Fruit fly (Drosophila melanogaster) whole organism, prepupa: ENCODE results near the gene TfIIEalpha.

ENCODE experiments used
- CG10631 ChIP-seq: fragments of 200-800 bp; sonication (Bioruptor generic); optimal IDR thresholded peaks from 2 replicates; lab custom pipeline; 2016; ENCODE audit warnings: missing biosample characterization, missing genetic modification characterization
- CG10669 ChIP-seq: fragments of 200-800 bp; sonication (Bioruptor generic); optimal IDR thresholded peaks from 3 replicates; lab custom pipeline; 2018; ENCODE audit warnings: missing biosample characterization, mild to moderate bottlenecking, missing genetic modification characterization, moderate library complexity
- CG11294 ChIP-seq: fragments of 200-800 bp; sonication (Bioruptor generic); IDR thresholded peaks from 2 replicates; pipeline ENCODE4 v1.3.6; 2022; ENCODE audit warnings: missing biosample characterization, missing genetic modification characterization
- CG11762 ChIP-seq: fragments of 200-800 bp; sonication (Bioruptor generic); optimal IDR thresholded peaks from 3 replicates; lab custom pipeline; 2016; ENCODE audit warnings: missing biosample characterization, missing genetic modification characterization; ENCODE audit not compliant: insufficient read depth
- CG11902 ChIP-seq: fragments of 200-800 bp; sonication (Bioruptor generic); optimal IDR thresholded peaks from 3 replicates; lab custom pipeline; 2016; ENCODE audit warnings: missing biosample characterization, missing genetic modification characterization
- CG15336 ChIP-seq: fragments of 200-800 bp; sonication (Bioruptor generic); IDR thresholded peaks from 2 replicates; pipeline ENCODE4 v1.3.6; 2022; ENCODE audit warnings: missing biosample characterization, missing genetic modification characterization
- CG1621 ChIP-seq: fragments of 200-800 bp; sonication (Bioruptor generic); optimal IDR thresholded peaks from 3 replicates; lab custom pipeline; 2018; ENCODE audit warnings: missing biosample characterization, mild to moderate bottlenecking, missing genetic modification characterization
- CG16779 ChIP-seq: fragments of 200-800 bp; sonication (Bioruptor generic); optimal IDR thresholded peaks from 3 replicates; lab custom pipeline; 2017; ENCODE audit warnings: missing biosample characterization, mild to moderate bottlenecking, missing genetic modification characterization
- CG3032 ChIP-seq: fragments of 200-800 bp; optimal IDR thresholded peaks from 2 replicates; lab custom pipeline; 2019; ENCODE audit warnings: missing biosample characterization, mild to moderate bottlenecking, missing genetic modification characterization, moderate library complexity
- CG34406 ChIP-seq: fragments of 200-800 bp; sonication (Bioruptor generic); optimal IDR thresholded peaks from 3 replicates; lab custom pipeline; 2016; ENCODE audit warnings: missing biosample characterization, missing genetic modification characterization
- CG3919 ChIP-seq: fragments of 200-800 bp; sonication (Bioruptor generic); optimal IDR thresholded peaks from 3 replicates; lab custom pipeline; 2016; ENCODE audit warnings: missing biosample characterization, missing genetic modification characterization
- CG6163 ChIP-seq: fragments of 200-800 bp; sonication (Bioruptor generic); IDR thresholded peaks from 3 replicates; pipeline ENCODE4 v1.3.6; 2022; ENCODE audit warnings: missing biosample characterization, missing genetic modification characterization
- CG6276 ChIP-seq: fragments of 200-800 bp; sonication (Bioruptor generic); optimal IDR thresholded peaks from 2 replicates; lab custom pipeline; 2017; ENCODE audit warnings: missing biosample characterization, mild to moderate bottlenecking, missing genetic modification characterization
- CG6792 ChIP-seq: fragments of 200-800 bp; sonication (Bioruptor generic); optimal IDR thresholded peaks from 3 replicates; lab custom pipeline; 2016; ENCODE audit warnings: missing biosample characterization, missing genetic modification characterization
- CG7368 ChIP-seq: fragments of 200-800 bp; sonication (Bioruptor generic); optimal IDR thresholded peaks from 3 replicates; lab custom pipeline; 2016; ENCODE audit warnings: missing biosample characterization, missing genetic modification characterization
- CG8119 ChIP-seq: fragments of 200-800 bp; sonication (Bioruptor generic); IDR thresholded peaks from 3 replicates; pipeline ENCODE4 v1.3.6; 2022; ENCODE audit warnings: missing biosample characterization, missing genetic modification characterization
- CG8632 ChIP-seq: fragments of 200-800 bp; sonication (Bioruptor generic); optimal IDR thresholded peaks from 3 replicates; lab custom pipeline; 2016; ENCODE audit warnings: missing biosample characterization, missing genetic modification characterization
- Eip75B ChIP-seq: fragments of 200-800 bp; sonication (Bioruptor generic); optimal IDR thresholded peaks from 3 replicates; lab custom pipeline; 2016; ENCODE audit warnings: missing biosample characterization, missing genetic modification characterization
- Eip78C ChIP-seq: fragments of 200-800 bp; sonication (Bioruptor generic); peaks from one replicate; lab custom pipeline; 2016; ENCODE audit warnings: missing biosample characterization, missing genetic modification characterization
- Eip93F ChIP-seq: fragments of 200-800 bp; sonication (Bioruptor generic); optimal IDR thresholded peaks from 2 replicates; lab custom pipeline; 2016; ENCODE audit warnings: missing biosample characterization, mild to moderate bottlenecking, missing genetic modification characterization
- Ets21C ChIP-seq: fragments of 200-800 bp; sonication (Bioruptor generic); optimal IDR thresholded peaks from 3 replicates; lab custom pipeline; 2016; ENCODE audit warnings: missing biosample characterization, missing genetic modification characterization
- Ets96B ChIP-seq: fragments of 200-800 bp; optimal IDR thresholded peaks from 2 replicates; lab custom pipeline; 2019; ENCODE audit warnings: missing biosample characterization, mild to moderate bottlenecking, missing genetic modification characterization, moderate library complexity
- Gug ChIP-seq: fragments of 200-800 bp; sonication (Bioruptor generic); IDR thresholded peaks from 2 replicates; pipeline ENCODE4 v1.3.6; 2022; ENCODE audit warnings: missing biosample characterization, missing genetic modification characterization
- Hr39 ChIP-seq: fragments of 200-800 bp; sonication (Bioruptor generic); optimal IDR thresholded peaks from 2 replicates; lab custom pipeline; 2016; ENCODE audit warnings: missing biosample characterization, missing genetic modification characterization
- Hr4 ChIP-seq: fragments of 200-800 bp; sonication (Bioruptor generic); optimal IDR thresholded peaks from 3 replicates; lab custom pipeline; 2016; ENCODE audit warnings: missing biosample characterization, missing genetic modification characterization
- Lpt ChIP-seq: fragments of 200-800 bp; sonication (Bioruptor generic); optimal IDR thresholded peaks from 3 replicates; lab custom pipeline; 2016; ENCODE audit warnings: missing biosample characterization, missing genetic modification characterization
- Met ChIP-seq: fragments of 200-800 bp; sonication (Bioruptor generic); optimal IDR thresholded peaks from 3 replicates; lab custom pipeline; 2016; ENCODE audit warnings: missing biosample characterization, missing genetic modification characterization
- OdsH ChIP-seq: fragments of 200-800 bp; sonication (Bioruptor generic); optimal IDR thresholded peaks from 3 replicates; lab custom pipeline; 2016; ENCODE audit warnings: missing biosample characterization, missing genetic modification characterization
- Smox ChIP-seq: fragments of 200-800 bp; sonication (Bioruptor generic); optimal IDR thresholded peaks from 3 replicates; lab custom pipeline; 2016; ENCODE audit warnings: missing biosample characterization, missing genetic modification characterization
- Sox102F ChIP-seq: fragments of 200-800 bp; sonication (Bioruptor generic); optimal IDR thresholded peaks from 2 replicates; lab custom pipeline; 2016; ENCODE audit warnings: missing biosample characterization, mild to moderate bottlenecking, missing genetic modification characterization
- Sox14 ChIP-seq: fragments of 200-800 bp; sonication (Bioruptor generic); optimal IDR thresholded peaks from 3 replicates; lab custom pipeline; 2016; ENCODE audit warnings: missing biosample characterization, missing genetic modification characterization
- cyc ChIP-seq: fragments of 200-800 bp; sonication (Bioruptor generic); optimal IDR thresholded peaks from 3 replicates; lab custom pipeline; 2016; ENCODE audit warnings: missing biosample characterization, missing genetic modification characterization
- dac ChIP-seq: fragments of 200-800 bp; sonication (Bioruptor generic); optimal IDR thresholded peaks from 2 replicates; lab custom pipeline; 2017; ENCODE audit warnings: missing biosample characterization, mild to moderate bottlenecking, missing genetic modification characterization
- dsx ChIP-seq: fragments of 200-800 bp; optimal IDR thresholded peaks from 3 replicates; lab custom pipeline; 2019; ENCODE audit warnings: missing biosample characterization, mild to moderate bottlenecking, missing genetic modification characterization, moderate library complexity; ENCODE audit not compliant: poor library complexity, severe bottlenecking
- eg ChIP-seq: fragments of 200-800 bp; sonication (Bioruptor generic); IDR thresholded peaks from 3 replicates; pipeline ENCODE4 v1.3.6; 2022; ENCODE audit warnings: missing biosample characterization, missing genetic modification characterization
- esn ChIP-seq: fragments of 200-800 bp; sonication (Bioruptor generic); optimal IDR thresholded peaks from 2 replicates; lab custom pipeline; 2016; ENCODE audit warnings: missing biosample characterization, mild to moderate bottlenecking, missing genetic modification characterization, moderate library complexity
- fd59A ChIP-seq: fragments of 200-800 bp; sonication (Bioruptor generic); optimal IDR thresholded peaks from 2 replicates; lab custom pipeline; 2017; ENCODE audit warnings: missing biosample characterization, mild to moderate bottlenecking, missing genetic modification characterization, missing genetic modification reagents
- fkh ChIP-seq: fragments of 200-800 bp; sonication (Bioruptor generic); optimal IDR thresholded peaks from 3 replicates; lab custom pipeline; 2017; ENCODE audit warnings: missing biosample characterization, mild to moderate bottlenecking, missing genetic modification characterization, moderate library complexity
- lz ChIP-seq: fragments of 200-800 bp; sonication (Bioruptor generic); optimal IDR thresholded peaks from 3 replicates; lab custom pipeline; 2016; ENCODE audit warnings: missing biosample characterization, missing genetic modification characterization
- net ChIP-seq: fragments of 200-800 bp; sonication (Bioruptor generic); optimal IDR thresholded peaks from 3 replicates; lab custom pipeline; 2016; ENCODE audit warnings: missing biosample characterization, missing genetic modification characterization
- pdm3 ChIP-seq: fragments of 200-800 bp; sonication (Bioruptor generic); optimal IDR thresholded peaks from 3 replicates; lab custom pipeline; 2016; ENCODE audit warnings: missing biosample characterization, missing genetic modification characterization
- spab ChIP-seq: fragments of 200-800 bp; sonication (Bioruptor generic); optimal IDR thresholded peaks from 2 replicates; lab custom pipeline; 2017; ENCODE audit warnings: missing biosample characterization, mild to moderate bottlenecking, missing genetic modification characterization, missing genetic modification reagents
- ss ChIP-seq, 2 experiments: fragments of 200-800 bp; sonication (Bioruptor generic); optimal IDR thresholded peaks; 2 replicates in 1 of 2; 3 replicates in 1 of 2; lab custom pipeline; 2017 to 2018; ENCODE audit warnings: mild to moderate bottlenecking in 2 of 2, missing biosample characterization in 2 of 2, missing genetic modification characterization in 2 of 2, moderate library complexity in 1 of 2
- svp ChIP-seq: fragments of 200-800 bp; sonication (Bioruptor generic); peaks from one replicate; lab custom pipeline; 2016; ENCODE audit warnings: missing biosample characterization, missing genetic modification characterization
- topi ChIP-seq: fragments of 200-800 bp; sonication (Bioruptor generic); optimal IDR thresholded peaks from 3 replicates; lab custom pipeline; 2016; ENCODE audit warnings: missing biosample characterization, missing genetic modification characterization
- vri ChIP-seq: fragments of 200-800 bp; sonication (Bioruptor generic); optimal IDR thresholded peaks from 3 replicates; lab custom pipeline; 2016; ENCODE audit warnings: missing biosample characterization, mild to moderate bottlenecking, missing genetic modification characterization

TfIIEalpha gene

DNA sequence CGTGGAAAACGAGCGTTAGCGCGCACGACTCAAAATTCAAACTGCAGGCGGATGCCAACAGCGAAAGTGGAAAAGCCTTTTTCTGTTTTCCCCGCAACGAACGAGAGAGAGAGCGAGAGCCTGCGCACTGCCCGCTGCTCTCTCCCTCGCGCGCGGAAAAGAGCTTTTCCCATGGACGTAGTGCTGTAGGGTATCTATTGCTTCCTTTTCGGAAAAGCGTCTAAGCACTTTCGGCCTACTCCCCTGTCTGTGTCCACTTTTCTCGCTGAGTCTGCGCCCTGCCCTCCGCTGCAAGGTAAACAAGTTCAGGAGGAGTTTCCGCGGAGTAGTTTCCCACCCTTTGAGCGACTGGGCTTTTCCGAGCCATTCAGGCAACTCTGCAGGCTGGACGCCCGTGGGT is 1.5 kb upstream of the TfIIEalpha start, which contains the start of gene CG32085 (continued):
- peak; percentile 18 for TF ChIP-seq Eip75B
- no peak for TF ChIP-seq Ets96B (tag; lab: Kevin White, UChicago)
- no peak for TF ChIP-seq Eip93F (GFP tag; lab: Kevin White, UChicago)
- no peak for TF ChIP-seq esn
- TF ChIP-seq CG34406 (GFP tag; lab: Kevin White, UChicago): no peak
- peak; percentile 62; the same call in 1 of the 2 replicates for TF ChIP-seq CG11294 (GFP tag; lab: Robert Waterston, UW)
- TF ChIP-seq Sox14 (GFP tag; lab: Kevin White, UChicago): no peak
- no peak for TF ChIP-seq spab (GFP tag; lab: Kevin White, UChicago)
- peak; percentile 36 for TF ChIP-seq svp
- TF ChIP-seq cyc (GFP tag; lab: Kevin White, UChicago): no peak
- TF ChIP-seq Gug (GFP tag; lab: Robert Waterston, UW): no peak
- no peak for TF ChIP-seq CG10669 (GFP tag; lab: Kevin White, UChicago)
- TF ChIP-seq CG15336 (GFP tag; lab: Robert Waterston, UW): no peak; the same call in 1 of the 2 replicates
- TF ChIP-seq CG1621 (tag; lab: Kevin White, UChicago): no peak
- no peak for TF ChIP-seq Lpt
- no peak for TF ChIP-seq lz (GFP tag; lab: Kevin White, UChicago)
- TF ChIP-seq Smox (GFP tag; lab: Kevin White, UChicago): no peak
- TF ChIP-seq net (GFP tag; lab: Kevin White, UChicago): peak; percentile 28

DNA sequence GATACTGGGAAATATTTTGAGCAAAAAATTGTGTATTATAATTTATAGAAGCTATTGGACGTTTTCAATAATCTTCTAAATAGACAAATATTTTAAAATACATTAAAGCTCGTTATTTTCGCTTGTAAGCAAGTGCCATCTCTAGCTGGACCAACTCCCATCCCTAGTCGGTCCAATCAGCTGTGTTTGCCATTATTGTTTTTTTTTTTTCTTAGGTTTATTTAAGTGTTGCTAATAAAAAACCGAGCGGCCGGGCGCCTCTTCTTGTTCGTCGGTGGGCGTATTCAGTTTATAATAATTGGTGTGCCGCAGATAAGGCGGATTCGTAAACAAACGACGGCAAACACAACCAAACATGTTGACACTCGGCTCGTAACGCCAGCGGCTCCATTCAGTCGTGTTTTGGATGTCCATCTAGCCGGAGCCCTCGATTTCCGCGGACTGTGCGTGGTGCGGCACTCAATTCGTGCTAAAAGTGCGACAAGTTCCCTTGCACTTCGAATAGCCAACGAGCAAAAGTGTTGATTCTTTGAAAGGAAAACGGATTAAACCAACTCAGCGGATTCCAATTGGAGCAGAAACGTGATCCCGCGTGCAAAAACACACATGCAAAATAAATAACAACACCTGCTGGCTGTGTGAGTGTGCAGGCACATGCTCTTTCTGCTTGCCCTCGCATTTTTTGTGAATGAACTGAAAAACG is 2.1 kb downstream of the TfIIEalpha start, which contains the start of gene Sugb:
TSS of gene Sugb (plus strand) at position 162 of the 703 bp plus-strand sequence.
- peak; percentile 70 for TF ChIP-seq Met
- no peak for TF ChIP-seq CG11294 (GFP tag; lab: Robert Waterston, UW)
- peak; percentile 18 for TF ChIP-seq dac (GFP tag; lab: Kevin White, UChicago)
- TF ChIP-seq eg (GFP tag; lab: Robert Waterston, UW): no peak; the same call in 1 of the 3 replicates
- TF ChIP-seq dsx (GFP tag; lab: Kevin White, UChicago): no peak
- TF ChIP-seq CG6792 (GFP tag; lab: Kevin White, UChicago): peak; percentile 57
- TF ChIP-seq net (GFP tag; lab: Kevin White, UChicago): peak; percentile 68
- no peak for TF ChIP-seq pdm3 (GFP tag; lab: Kevin White, UChicago)
- peak; percentile 71 for TF ChIP-seq OdsH (GFP tag; lab: Kevin White, UChicago)
- peak; percentile 74 for TF ChIP-seq lz (GFP tag; lab: Kevin White, UChicago)
- peak; percentile 7 for TF ChIP-seq fd59A (GFP tag; lab: Kevin White, UChicago)
- peak; percentile 73 for TF ChIP-seq CG6276 (GFP tag; lab: Kevin White, UChicago)
- TF ChIP-seq Lpt: peak; percentile 46
- TF ChIP-seq spab (GFP tag; lab: Kevin White, UChicago): no peak
- no peak for TF ChIP-seq CG11762 (GFP tag; lab: Kevin White, UChicago)
- TF ChIP-seq CG6163: peak; percentile 82
- TF ChIP-seq CG3919 (GFP tag; lab: Kevin White, UChicago): no peak
- peak; percentile 11 for TF ChIP-seq topi (GFP tag; lab: Kevin White, UChicago)
- TF ChIP-seq CG11902 (GFP tag; lab: Kevin White, UChicago): peak; percentile 3
- TF ChIP-seq Hr4 (GFP tag; lab: Kevin White, UChicago): peak; percentile 80
- TF ChIP-seq cyc (GFP tag; lab: Kevin White, UChicago): no peak
- peak; percentile 90 for TF ChIP-seq Eip78C (GFP tag; lab: Kevin White, UChicago)
- TF ChIP-seq CG8632 (GFP tag; lab: Kevin White, UChicago): peak; percentile 53
- TF ChIP-seq CG7368 (GFP tag; lab: Kevin White, UChicago): no peak
- peak; percentile 76 for TF ChIP-seq vri (GFP tag; lab: Kevin White, UChicago)
- peak; percentile 43 for TF ChIP-seq Ets21C (GFP tag; lab: Kevin White, UChicago)
- peak; percentile 63; the same call in 1 of the 2 replicates for TF ChIP-seq CG15336 (GFP tag; lab: Robert Waterston, UW)
- peak; percentile 57 for TF ChIP-seq CG3032
- TF ChIP-seq ss (GFP tag; optimal IDR thresholded peaks at IDR 0.05; lab: Kevin White, UChicago): peak; percentile 20 to 56
- peak; percentile 70; the same call in 2 of the 3 replicates for TF ChIP-seq CG8119
- no peak for TF ChIP-seq CG10669 (GFP tag; lab: Kevin White, UChicago)
- TF ChIP-seq Smox (GFP tag; lab: Kevin White, UChicago): no peak
- TF ChIP-seq fkh (GFP tag; lab: Kevin White, UChicago): peak; percentile 96
- TF ChIP-seq Eip75B: peak; percentile 77
- TF ChIP-seq esn: peak; percentile 84
- no peak for TF ChIP-seq Sox102F (GFP tag; lab: Kevin White, UChicago)
- peak; percentile 24 for TF ChIP-seq Eip93F (GFP tag; lab: Kevin White, UChicago)
- peak; percentile 57 for TF ChIP-seq CG10631
- TF ChIP-seq CG16779: peak; percentile 76
- TF ChIP-seq Hr39 (GFP tag; lab: Kevin White, UChicago): no peak
- peak; percentile 25; the same call in 1 of the 2 replicates for TF ChIP-seq Gug (GFP tag; lab: Robert Waterston, UW)
- TF ChIP-seq Sox14 (GFP tag; lab: Kevin White, UChicago): peak; percentile 74
